Fruit fly (Drosophila melanogaster) ovary, adult (tissue): ENCODE data around the gene borr.

Experiments
- CG17801 ChIP-seq: fragments of 200-800 bp; optimal IDR thresholded peaks from 2 replicates; lab custom pipeline; 2019; ENCODE audit warnings: missing biosample characterization, mild to moderate bottlenecking, missing genetic modification characterization, moderate library complexity; ENCODE audit not compliant: partially characterized antibody

The borr gene

dm6 chr2L:9223266-9223665 is 29.7 kb downstream of the borr start:
- no peak for TF ChIP-seq CG17801 (GFP tag; lab: Kevin White, UChicago)

- no peak for TF ChIP-seq CG17801 (GFP tag; lab: Kevin White, UChicago)
Measured at dm6 chr2L:9215899-9216298, 37.0 kb downstream of the borr start.

dm6 chr2L:9213626-9214025 is 39.3 kb downstream of the borr start:
- no peak for TF ChIP-seq CG17801 (GFP tag; lab: Kevin White, UChicago)

dm6 chr2L:9210864-9211701 is 41.8 kb downstream of the borr start:
- peak; percentile 83 for TF ChIP-seq CG17801 (GFP tag; lab: Kevin White, UChicago)

dm6 chr2L:9207133-9207532 is 45.8 kb downstream of the borr start:
- TF ChIP-seq CG17801 (GFP tag; lab: Kevin White, UChicago): no peak

- no peak for TF ChIP-seq CG17801 (GFP tag; lab: Kevin White, UChicago)
Measured at dm6 chr2L:9206401-9206800, 46.5 kb downstream of the borr start.

dm6 chr2L:9205133-9205615 is 47.7 kb downstream of the borr start:
- TF ChIP-seq CG17801 (GFP tag; lab: Kevin White, UChicago): peak; percentile 97

- TF ChIP-seq CG17801 (GFP tag; lab: Kevin White, UChicago): peak; percentile 71
Measured at dm6 chr2L:9203401-9203800, 49.5 kb downstream of the borr start.
